Fruit fly (Drosophila melanogaster) whole organism, adult: ENCODE data around the gene Mcad.

Experiments
- CG1620 ChIP-seq: fragments of 200-800 bp; sonication (Bioruptor generic); optimal IDR thresholded peaks from 2 replicates; lab custom pipeline; 2016; ENCODE audit warnings: missing biosample characterization, missing genetic modification characterization
- CG5204 ChIP-seq: fragments of 200-800 bp; sonication (Bioruptor generic); optimal IDR thresholded peaks from 2 replicates; lab custom pipeline; 2016; ENCODE audit warnings: missing biosample characterization, missing genetic modification characterization
- CG7045 ChIP-seq: fragments of 200-800 bp; sonication (Bioruptor generic); optimal IDR thresholded peaks from 2 replicates; lab custom pipeline; 2017; ENCODE audit warnings: missing biosample characterization, mild to moderate bottlenecking, missing genetic modification characterization
- CG7101 ChIP-seq: fragments of 200-800 bp; sonication (Bioruptor generic); optimal IDR thresholded peaks from 2 replicates; lab custom pipeline; 2018; ENCODE audit warnings: missing biosample characterization, mild to moderate bottlenecking, missing genetic modification characterization, moderate library complexity
- Crg-1 ChIP-seq: fragments of 200-800 bp; sonication (Bioruptor generic); optimal IDR thresholded peaks from 2 replicates; lab custom pipeline; 2016; ENCODE audit warnings: missing biosample characterization, missing genetic modification characterization
- tj ChIP-seq: fragments of 200-800 bp; sonication (Bioruptor generic); optimal IDR thresholded peaks from 3 replicates; lab custom pipeline; 2017; ENCODE audit warnings: missing biosample characterization, mild to moderate bottlenecking, missing genetic modification characterization, moderate library complexity

DNA sequence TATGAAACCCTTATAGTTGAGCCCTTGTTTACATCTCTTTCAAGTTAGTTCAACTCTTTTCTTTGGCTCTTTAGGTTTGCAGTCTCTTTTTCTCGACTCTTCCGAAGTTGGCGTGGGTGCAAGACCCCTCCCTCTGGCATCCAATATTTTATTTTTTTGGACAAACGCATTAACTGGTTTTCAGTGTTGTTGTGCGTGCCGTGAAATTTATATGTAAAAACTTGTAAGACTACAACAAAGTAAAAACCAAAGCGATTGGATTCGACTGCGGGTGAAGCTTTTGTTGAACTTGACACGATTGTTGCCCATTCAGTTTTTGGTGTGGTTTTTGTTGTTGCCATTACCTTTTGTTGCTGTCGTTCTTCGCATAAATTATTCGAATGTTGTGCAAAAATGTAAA is 24.6 kb downstream of the Mcad start:
- TF ChIP-seq tj (no peak), CG1620 (GFP tag; lab: Kevin White, UChicago) (no peak), CG7045 (GFP tag; lab: Kevin White, UChicago) (no peak), CG5204 (no peak), CG7101 (tag; lab: Kevin White, UChicago) (no peak), Crg-1 (no peak)
